Worm (Caenorhabditis elegans): ENCODE measurements around the gene ssu-1.

DNA sequence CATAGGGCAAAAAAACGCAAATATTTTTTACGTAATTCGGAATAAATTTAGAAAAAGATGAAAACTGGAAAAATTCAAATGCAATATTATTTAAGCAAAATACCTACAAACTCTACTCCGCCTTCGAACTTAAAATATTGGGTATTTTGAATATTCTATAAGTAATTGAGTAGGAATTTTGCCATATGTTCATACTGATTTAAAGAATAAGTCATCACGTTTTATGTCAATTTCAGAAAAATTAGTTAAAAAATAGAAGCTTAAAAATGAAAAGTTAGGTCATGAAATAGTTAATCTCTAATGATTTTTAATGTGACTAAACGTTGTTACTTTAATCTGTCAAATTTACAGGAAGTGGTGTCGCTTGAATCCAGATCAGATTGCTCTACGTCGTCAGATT, 18.4 kb upstream of the ssu-1 start, which contains the start of gene F19B2.7:
- TF ChIP-seq ref-2 (tag; optimal IDR thresholded peaks at IDR 0.05) (no peak), pha-4 (tag; optimal IDR thresholded peaks at IDR 0.05) (no peak), madf-2 (tag; optimal IDR thresholded peaks at IDR 0.05) (no peak), hlh-6 (tag; optimal IDR thresholded peaks at IDR 0.05) (no peak), dmd-4 (tag; optimal IDR thresholded peaks at IDR 0.05; ENCODE audit: borderline replicate concordance) (no peak), ceh-31 (tag; optimal IDR thresholded peaks at IDR 0.05) (no peak), pax-1 (tag; optimal IDR thresholded peaks at IDR 0.05) (no peak), npax-4 (tag; optimal IDR thresholded peaks at IDR 0.05) (no peak), ets-4 (tag; optimal IDR thresholded peaks at IDR 0.05) (no peak), sox-2 (GFP tag; IDR thresholded peaks at IDR 0.05) (no peak), hlh-30 (tag; optimal IDR thresholded peaks at IDR 0.05; ENCODE audit: insufficient read depth) (no peak), nhr-11 (tag; optimal IDR thresholded peaks at IDR 0.05) (no peak), nhr-232 (tag; optimal IDR thresholded peaks at IDR 0.05) (no peak)
